Worm (Caenorhabditis elegans) whole organism, midembryonic: ENCODE measurements around the gene C14C6.8.

Experiments
- T22C8.4 ChIP-seq: fragments of 200-800 bp; sonication (Bioruptor generic); IDR thresholded peaks from 2 replicates; pipeline ENCODE4 v1.3.6; 2022; ENCODE audit warnings: missing genetic modification characterization, missing compliant biosample characterization
- ztf-23 ChIP-seq: fragments of 200-800 bp; sonication (Bioruptor generic); IDR thresholded peaks from 2 replicates; pipeline ENCODE4 v1.3.6; 2022; ENCODE audit warnings: missing genetic modification reagents, missing genetic modification characterization, missing compliant biosample characterization
- ztf-29 ChIP-seq: fragments of 200-800 bp; sonication (Bioruptor generic); IDR thresholded peaks from 2 replicates; pipeline ENCODE4 v1.3.6; 2022; ENCODE audit warnings: missing genetic modification reagents, missing genetic modification characterization, missing compliant biosample characterization

DNA sequence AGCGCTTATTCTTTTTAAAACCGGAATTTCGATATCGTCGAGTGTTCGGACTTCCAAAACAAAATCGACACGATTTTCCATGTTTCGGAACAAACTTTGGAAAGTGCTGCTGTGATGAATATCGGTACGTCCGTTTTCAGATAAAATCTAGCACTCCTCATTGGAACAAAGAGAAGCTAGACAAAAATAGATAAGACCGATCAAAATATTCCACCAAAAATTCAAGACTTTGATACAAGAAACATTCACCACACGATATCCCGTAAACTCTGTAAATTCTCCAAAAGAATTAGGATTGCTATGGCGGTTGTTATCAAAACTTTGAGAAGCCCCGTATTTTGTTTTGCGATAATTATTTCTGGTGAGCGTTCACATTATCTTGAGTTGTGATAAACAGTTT is 9.8 kb downstream of the C14C6.8 start, which contains the start of gene C14C6.3:
- no peak for TF ChIP-seq T22C8.4 (GFP tag; lab: Robert Waterston, UW)
- no peak for TF ChIP-seq ztf-23 (GFP tag; lab: Robert Waterston, UW)
- no peak for TF ChIP-seq ztf-29 (GFP tag; lab: Robert Waterston, UW)
